Worm (Caenorhabditis elegans): ENCODE results near the gene try-12.

- TF ChIP-seq skn-1 (tag; optimal IDR thresholded peaks at IDR 0.05) (peak; percentile 71), pha-4 (tag; optimal IDR thresholded peaks at IDR 0.05) (no peak)
Observed at ce11 chrV:7413107-7413774, 35.9 kb upstream of the try-12 start, which contains the start of gene F18E3.11.

Data from whole organism, L3 larva.